Worm (Caenorhabditis elegans): Measurements from ENCODE around the gene Y38H8A.4.

Gene Y38H8A.4

DNA sequence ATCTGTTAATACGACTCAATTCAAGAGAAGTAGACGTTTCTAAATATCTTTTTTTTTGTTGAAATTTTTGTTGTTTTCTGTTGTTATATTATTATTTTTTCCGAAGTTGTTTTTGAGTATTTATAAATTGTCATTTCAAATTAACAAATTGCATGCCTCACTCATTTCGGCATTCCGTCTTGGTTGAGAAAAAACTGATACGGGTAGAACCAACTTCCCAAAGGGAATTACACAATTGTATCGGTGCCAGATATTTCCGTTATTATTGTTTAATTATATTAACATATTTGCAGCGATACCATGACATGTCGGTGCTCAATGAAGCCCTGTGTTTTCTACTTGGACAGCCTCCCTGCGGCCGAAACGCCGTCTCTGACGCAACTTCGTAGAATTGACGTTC, 42.9 kb downstream of the Y38H8A.4 start, which contains the start of gene K09B11.4:
Gene K09B11.4, plus strand, starts transcription at position 301 of the 400 bp plus-strand sequence.
- TF ChIP-seq ceh-79 (tag; optimal IDR thresholded peaks at IDR 0.05) (no peak), Y53F4B.3 (GFP tag; IDR thresholded peaks at IDR 0.05) (no peak), madf-6 (GFP tag; IDR thresholded peaks at IDR 0.05) (no peak), F52B5.7 (tag; optimal IDR thresholded peaks at IDR 0.05) (no peak), F37B4.10 (GFP tag; IDR thresholded peaks at IDR 0.05) (no peak), ceh-27 (GFP tag; optimal IDR thresholded peaks at IDR 0.05) (no peak), K11D2.4 (GFP tag; IDR thresholded peaks at IDR 0.05) (no peak), hsf-1 (GFP tag; IDR thresholded peaks at IDR 0.05) (no peak), zim-3 (tag; optimal IDR thresholded peaks at IDR 0.05) (no peak), cebp-1 (GFP tag; IDR thresholded peaks at IDR 0.05) (no peak), cebp-1 (tag; optimal IDR thresholded peaks at IDR 0.05) (no peak), tbx-9 (tag; optimal IDR thresholded peaks at IDR 0.05; ENCODE audit: borderline replicate concordance) (no peak), lir-1 (GFP tag; conservative IDR thresholded peaks at IDR 0.05) (no peak), sea-2 (GFP tag; IDR thresholded peaks at IDR 0.05) (no peak), F22D6.2 (tag; optimal IDR thresholded peaks at IDR 0.05) (no peak)

DNA sequence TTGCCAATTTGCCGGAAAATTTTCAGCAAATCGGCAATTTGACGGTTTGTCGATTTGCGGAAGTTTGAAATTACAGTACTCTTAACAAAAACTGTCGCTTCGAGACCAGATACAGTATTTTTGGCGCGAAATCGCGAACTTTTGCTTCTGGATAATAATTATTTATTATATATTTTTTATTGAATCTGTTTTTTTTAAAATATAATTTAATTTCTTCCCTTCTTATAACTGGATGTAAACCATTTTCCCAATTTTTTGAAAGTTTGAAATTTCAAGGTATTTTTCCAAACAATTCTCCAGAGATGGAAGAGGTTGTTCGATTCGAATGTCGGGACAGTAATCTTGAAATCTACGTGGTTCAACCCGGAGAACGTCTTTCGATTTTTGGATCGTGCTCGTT, 50.0 kb downstream of the Y38H8A.4 start, which contains the start of gene nol-9:
Gene nol-9, plus strand, starts transcription at position 301 of the 400 bp plus-strand sequence.
- TF ChIP-seq fkh-3 (tag; optimal IDR thresholded peaks at IDR 0.05) = no peak
- no peak for TF ChIP-seq ama-1 (optimal IDR thresholded peaks at IDR 0.05)
- no peak for TF ChIP-seq ama-1 (GFP tag; optimal IDR thresholded peaks at IDR 0.05)
- no peak for TF ChIP-seq dpff-1 (tag; optimal IDR thresholded peaks at IDR 0.05)
- TF ChIP-seq Y67H2A.10 (GFP tag; conservative IDR thresholded peaks at IDR 0.05) = no peak
- TF ChIP-seq F37B4.10 (GFP tag; IDR thresholded peaks at IDR 0.05) = no peak
- TF ChIP-seq let-607 (tag; optimal IDR thresholded peaks at IDR 0.05) = no peak
- TF ChIP-seq sdz-38 (tag; optimal IDR thresholded peaks at IDR 0.05) = no peak
- TF ChIP-seq hrde-1 (tag; optimal IDR thresholded peaks at IDR 0.05; ENCODE audit: borderline replicate concordance) = no peak
- no peak for TF ChIP-seq hsf-1 (GFP tag; IDR thresholded peaks at IDR 0.05)
- TF ChIP-seq sea-2 (GFP tag; IDR thresholded peaks at IDR 0.05) = no peak
- TF ChIP-seq lag-1 (GFP tag; IDR thresholded peaks at IDR 0.05) = no peak
- TF ChIP-seq F39B2.1 (GFP tag; IDR thresholded peaks at IDR 0.05) = no peak
- no peak for TF ChIP-seq F57C9.4 (tag; optimal IDR thresholded peaks at IDR 0.05)
- no peak for TF ChIP-seq nhr-120 (GFP tag; IDR thresholded peaks at IDR 0.05)

All from whole organism, young adult.